Fruit fly (Drosophila melanogaster) whole organism, embryonic: ENCODE measurements around the gene Prosalpha6.

Experiments used
- Abd-B ChIP-seq: fragments of 200-800 bp; sonication (Bioruptor generic); optimal IDR thresholded peaks from 2 replicates; lab custom pipeline; 2018; ENCODE audit warnings: missing biosample characterization, mild to moderate bottlenecking, missing genetic modification characterization, moderate library complexity
- B-H2 ChIP-seq: fragments of 200-800 bp; sonication (Bioruptor generic); optimal IDR thresholded peaks from 2 replicates; lab custom pipeline; 2018; ENCODE audit warnings: missing biosample characterization, mild to moderate bottlenecking, missing genetic modification characterization
- CG10565 ChIP-seq: fragments of 200-800 bp; sonication (Bioruptor generic); optimal IDR thresholded peaks from 3 replicates; lab custom pipeline; 2016; ENCODE audit warnings: missing biosample characterization, mild to moderate bottlenecking, missing genetic modification characterization
- CG11456 ChIP-seq: fragments of 200-800 bp; sonication (Bioruptor generic); IDR thresholded peaks from 3 replicates; pipeline ENCODE4 v1.3.6; 2022; ENCODE audit warnings: missing biosample characterization, missing genetic modification characterization
- CG11723 ChIP-seq: fragments of 200-800 bp; sonication (Bioruptor generic); optimal IDR thresholded peaks from 2 replicates; lab custom pipeline; 2017; ENCODE audit warnings: missing biosample characterization, mild to moderate bottlenecking, missing genetic modification characterization
- CG12744 ChIP-seq: fragments of 200-800 bp; sonication (Bioruptor generic); optimal IDR thresholded peaks from 2 replicates; lab custom pipeline; 2016; ENCODE audit warnings: missing biosample characterization, missing genetic modification characterization
- CG13296 ChIP-seq: fragments of 200-800 bp; sonication (Bioruptor generic); optimal IDR thresholded peaks from 3 replicates; lab custom pipeline; 2018; ENCODE audit warnings: missing biosample characterization, mild to moderate bottlenecking, missing genetic modification characterization
- CG15601 ChIP-seq: fragments of 200-800 bp; sonication (Bioruptor generic); optimal IDR thresholded peaks from 3 replicates; lab custom pipeline; 2019; ENCODE audit warnings: missing biosample characterization, mild to moderate bottlenecking, missing genetic modification characterization, moderate library complexity
- CG1792 ChIP-seq: fragments of 200-800 bp; sonication (Bioruptor generic); optimal IDR thresholded peaks from 2 replicates; lab custom pipeline; 2016; ENCODE audit warnings: missing biosample characterization, missing genetic modification characterization
- CG18476 ChIP-seq: fragments of 200-800 bp; sonication (Bioruptor generic); optimal IDR thresholded peaks from 2 replicates; lab custom pipeline; 2016; ENCODE audit warnings: missing biosample characterization, mild to moderate bottlenecking, missing genetic modification characterization
- CG2712 ChIP-seq: fragments of 200-800 bp; optimal IDR thresholded peaks from 3 replicates; lab custom pipeline; 2019; ENCODE audit warnings: missing biosample characterization, mild to moderate bottlenecking, missing genetic modification characterization, moderate library complexity
- CG3065 ChIP-seq: fragments of 200-800 bp; sonication (Bioruptor generic); optimal IDR thresholded peaks from 2 replicates; lab custom pipeline; 2016; ENCODE audit warnings: missing biosample characterization, missing genetic modification characterization
- CG32767 ChIP-seq: fragments of 200-800 bp; sonication (Bioruptor generic); IDR thresholded peaks from 2 replicates; pipeline ENCODE4 v1.3.6; 2022; ENCODE audit warnings: missing biosample characterization, missing genetic modification characterization
- CG4328 ChIP-seq: fragments of 200-800 bp; sonication (Bioruptor generic); optimal IDR thresholded peaks from 3 replicates; lab custom pipeline; 2017; ENCODE audit warnings: missing biosample characterization, missing genetic modification reagents, missing genetic modification characterization
- CG6654 ChIP-seq: fragments of 200-800 bp; sonication (Bioruptor generic); optimal IDR thresholded peaks from 2 replicates; lab custom pipeline; 2017; ENCODE audit warnings: missing biosample characterization, mild to moderate bottlenecking, missing genetic modification characterization
- CG6683 ChIP-seq: fragments of 200-800 bp; sonication (Bioruptor generic); optimal IDR thresholded peaks from 2 replicates; lab custom pipeline; 2017; ENCODE audit warnings: missing biosample characterization, mild to moderate bottlenecking, missing genetic modification characterization, missing genetic modification reagents
- CG6791 ChIP-seq: fragments of 200-800 bp; sonication (Bioruptor generic); IDR thresholded peaks from 3 replicates; pipeline ENCODE4 v1.3.6; 2022; ENCODE audit warnings: missing biosample characterization, missing genetic modification characterization; ENCODE audit not compliant: partially characterized antibody
- CG8765 ChIP-seq: fragments of 200-800 bp; sonication (Bioruptor generic); IDR thresholded peaks from 2 replicates; pipeline ENCODE4 v1.3.6; 2022; ENCODE audit warnings: missing biosample characterization, missing genetic modification characterization
- CG9817 ChIP-seq: fragments of 200-800 bp; sonication (Bioruptor generic); optimal IDR thresholded peaks from 2 replicates; lab custom pipeline; 2018; ENCODE audit warnings: missing biosample characterization, mild to moderate bottlenecking, missing genetic modification characterization, moderate library complexity
- CHES-1-like ChIP-seq: fragments of 200-800 bp; sonication (Bioruptor generic); optimal IDR thresholded peaks from 2 replicates; lab custom pipeline; 2016; ENCODE audit warnings: missing biosample characterization, missing genetic modification characterization
- Doc2 ChIP-seq: fragments of 200-800 bp; sonication (Bioruptor generic); IDR thresholded peaks from 2 replicates; pipeline ENCODE4 v1.3.6; 2022; ENCODE audit warnings: missing biosample characterization, missing genetic modification characterization
- E2f2 ChIP-seq: fragments of 200-800 bp; sonication (Bioruptor generic); IDR thresholded peaks from 2 replicates; pipeline ENCODE4 v1.3.6; 2022; ENCODE audit warnings: missing biosample characterization, missing genetic modification characterization
- Ets97D ChIP-seq: fragments of 200-800 bp; sonication (Bioruptor generic); optimal IDR thresholded peaks from 3 replicates; lab custom pipeline; 2016; ENCODE audit warnings: missing biosample characterization, missing genetic modification characterization
- Fer2 ChIP-seq: fragments of 200-800 bp; sonication (Bioruptor generic); optimal IDR thresholded peaks from 2 replicates; lab custom pipeline; 2018; ENCODE audit warnings: missing biosample characterization, mild to moderate bottlenecking, missing genetic modification characterization, moderate library complexity
- Gsc ChIP-seq: fragments of 200-800 bp; sonication (Bioruptor generic); IDR thresholded peaks from 2 replicates; pipeline ENCODE4 v1.3.6; 2022; ENCODE audit warnings: missing biosample characterization, missing genetic modification characterization
- Hr51 ChIP-seq, 2 experiments: fragments of 200-800 bp; sonication (Bioruptor generic); optimal IDR thresholded peaks; 2 replicates in 1 of 2; 3 replicates in 1 of 2; lab custom pipeline; 2016 to 2018; ENCODE audit warnings: missing biosample characterization in 2 of 2, missing genetic modification characterization in 2 of 2, mild to moderate bottlenecking in 1 of 2, moderate library complexity in 1 of 2
- Hr78 ChIP-seq, 2 experiments: fragments of 200-800 bp in 1 of 2; fragments of >200 bp in 1 of 2; sonication (Bioruptor generic) in 1 of 2; optimal IDR thresholded peaks; 2 replicates each; lab custom pipeline; 2017 to 2019; ENCODE audit warnings: missing biosample characterization in 2 of 2, missing genetic modification characterization in 2 of 2, mild to moderate bottlenecking in 1 of 2, moderate library complexity in 1 of 2
- Lpt ChIP-seq: fragments of >200 bp; optimal IDR thresholded peaks from 2 replicates; lab custom pipeline; 2018; ENCODE audit warnings: missing biosample characterization, missing genetic modification characterization
- Sry-β ChIP-seq: fragments of 200-800 bp; sonication (Bioruptor generic); optimal IDR thresholded peaks from 2 replicates; lab custom pipeline; 2018; ENCODE audit warnings: missing biosample characterization, mild to moderate bottlenecking, missing genetic modification characterization, moderate library complexity
- TFAM ChIP-seq: fragments of 200-800 bp; sonication (Bioruptor generic); optimal IDR thresholded peaks from 2 replicates; lab custom pipeline; 2017; ENCODE audit warnings: missing biosample characterization, missing genetic modification characterization, inconsistent platforms
- Usf ChIP-seq: fragments of 200-800 bp; sonication (Bioruptor generic); optimal IDR thresholded peaks from 2 replicates; lab custom pipeline; 2017; ENCODE audit warnings: missing genotype, missing biosample characterization, missing genetic modification characterization
- ab ChIP-seq: fragments of 200-800 bp; sonication (Bioruptor generic); optimal IDR thresholded peaks from 2 replicates; lab custom pipeline; 2016; ENCODE audit warnings: missing biosample characterization, missing genetic modification characterization
- ash1 ChIP-seq: fragments of 200-800 bp; sonication (Bioruptor generic); optimal IDR thresholded peaks from 2 replicates; lab custom pipeline; 2018; ENCODE audit warnings: missing biosample characterization, mild to moderate bottlenecking, missing genetic modification characterization
- bigmax ChIP-seq: fragments of 200-800 bp; sonication (Bioruptor generic); optimal IDR thresholded peaks from 2 replicates; lab custom pipeline; 2018; ENCODE audit warnings: missing biosample characterization, mild to moderate bottlenecking, missing genetic modification characterization
- ems ChIP-seq: fragments of 200-800 bp; sonication (Bioruptor generic); optimal IDR thresholded peaks from 3 replicates; lab custom pipeline; 2016; ENCODE audit warnings: missing biosample characterization, missing genetic modification characterization
- en ChIP-seq: fragments of 200-800 bp; sonication (Bioruptor generic); optimal IDR thresholded peaks from 2 replicates; lab custom pipeline; 2016; ENCODE audit warnings: missing biosample characterization, missing genetic modification characterization
- ewg ChIP-seq: fragments of 200-800 bp; sonication (Bioruptor generic); optimal IDR thresholded peaks from 3 replicates; lab custom pipeline; 2017; ENCODE audit warnings: mild to moderate bottlenecking, missing biosample characterization, missing genetic modification reagents, missing genetic modification characterization
- grau ChIP-seq: fragments of 200-800 bp; optimal IDR thresholded peaks from 3 replicates; lab custom pipeline; 2019; ENCODE audit warnings: missing biosample characterization, mild to moderate bottlenecking, missing genetic modification characterization, moderate library complexity
- gt ChIP-seq: fragments of 200-800 bp; sonication (Bioruptor generic); IDR thresholded peaks from 2 replicates; pipeline ENCODE4 v1.3.6; 2022; ENCODE audit warnings: missing biosample characterization, missing genetic modification characterization
- hbn ChIP-seq: fragments of 200-800 bp; sonication (Bioruptor generic); IDR thresholded peaks from 2 replicates; pipeline ENCODE4 v1.3.6; 2022; ENCODE audit warnings: missing biosample characterization, missing genetic modification characterization; ENCODE audit not compliant: partially characterized antibody
- luna ChIP-seq: fragments of 200-800 bp; sonication (Bioruptor generic); optimal IDR thresholded peaks from 2 replicates; lab custom pipeline; 2016; ENCODE audit warnings: missing biosample characterization, missing genetic modification characterization
- mam ChIP-seq: fragments of 200-800 bp; sonication (Bioruptor generic); optimal IDR thresholded peaks from 3 replicates; lab custom pipeline; 2016; ENCODE audit warnings: missing biosample characterization, missing genetic modification characterization
- nerfin-1 ChIP-seq: fragments of 200-800 bp; sonication (Bioruptor generic); optimal IDR thresholded peaks from 3 replicates; lab custom pipeline; 2019; ENCODE audit warnings: missing biosample characterization, mild to moderate bottlenecking, missing genetic modification characterization, moderate library complexity
- pzg ChIP-seq: fragments of 200-800 bp; sonication (Bioruptor generic); optimal IDR thresholded peaks from 3 replicates; lab custom pipeline; 2018; ENCODE audit warnings: missing biosample characterization, mild to moderate bottlenecking, missing genetic modification characterization, moderate library complexity
- rib ChIP-seq: fragments of 200-800 bp; sonication (Bioruptor generic); IDR thresholded peaks from 2 replicates; pipeline ENCODE4 v1.3.6; 2022; ENCODE audit warnings: missing biosample characterization, missing genetic modification characterization
- sim ChIP-seq: fragments of 200-800 bp; sonication (Bioruptor generic); IDR thresholded peaks from 2 replicates; pipeline ENCODE4 v1.3.6; 2022; ENCODE audit warnings: missing biosample characterization, missing genetic modification characterization
- slbo ChIP-seq: fragments of 200-800 bp; sonication (Bioruptor generic); IDR thresholded peaks from 2 replicates; pipeline ENCODE4 v1.3.6; 2022; ENCODE audit warnings: missing biosample characterization, missing genetic modification characterization
- sna ChIP-seq: fragments of 200-800 bp; sonication (Bioruptor generic); IDR thresholded peaks from 2 replicates; pipeline ENCODE4 v1.3.6; 2022; ENCODE audit warnings: missing biosample characterization, missing genetic modification characterization; ENCODE audit not compliant: partially characterized antibody
- trem ChIP-seq: fragments of 200-800 bp; optimal IDR thresholded peaks from 3 replicates; lab custom pipeline; 2019; ENCODE audit warnings: missing biosample characterization, mild to moderate bottlenecking, missing genetic modification characterization, moderate library complexity
- trh ChIP-seq: fragments of 200-800 bp; sonication (Bioruptor generic); optimal IDR thresholded peaks from 2 replicates; lab custom pipeline; 2016; ENCODE audit warnings: missing biosample characterization, missing genetic modification characterization
- vnd ChIP-seq: fragments of 200-800 bp; sonication (Bioruptor generic); IDR thresholded peaks from 3 replicates; pipeline ENCODE4 v1.3.6; 2022; ENCODE audit warnings: missing biosample characterization, missing genetic modification characterization; ENCODE audit not compliant: partially characterized antibody
- yki ChIP-seq: fragments of >200 bp; optimal IDR thresholded peaks from 3 replicates; lab custom pipeline; 2018

The Prosalpha6 gene

DNA sequence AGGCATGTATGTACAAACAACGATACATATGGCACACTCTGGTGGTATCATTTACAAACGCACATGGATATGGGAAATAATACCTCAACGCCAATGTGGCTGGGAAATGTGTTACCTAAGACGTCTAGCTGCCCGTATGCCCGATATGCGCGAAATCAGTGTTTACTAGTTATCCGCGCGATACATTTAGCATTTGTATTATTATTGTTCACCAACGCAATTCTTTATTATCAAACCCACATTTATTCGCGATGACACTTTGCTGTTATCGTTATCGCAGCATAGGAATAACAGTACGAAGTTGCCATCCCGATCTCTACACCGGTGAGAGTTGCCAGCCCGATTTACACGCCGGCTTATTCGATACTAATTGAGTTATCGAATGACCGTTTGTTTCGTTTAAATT is 25.6 kb downstream of the Prosalpha6 start, which contains the start of gene chico (continued):
- TF ChIP-seq CG2712 (tag; lab: Kevin White, UChicago) (peak; percentile 33), CG12744 (no peak), CG6791 (GFP tag; lab: Robert Waterston, UW) (peak; percentile 89), TFAM (no peak), pzg (GFP tag; lab: Kevin White, UChicago) (peak; percentile 97), CG6683 (GFP tag; lab: Kevin White, UChicago) (no peak), CG6654 (GFP tag; lab: Kevin White, UChicago) (no peak), CG32767 (GFP tag; lab: Robert Waterston, UW) (peak; percentile 71; the same call in 1 of the 2 replicates), CG18476 (no peak), luna (GFP tag; lab: Kevin White, UChicago) (no peak), mam (GFP tag; lab: Kevin White, UChicago) (no peak), Hr51 (GFP tag; optimal IDR thresholded peaks at IDR 0.05; lab: Kevin White, UChicago) (no peak), CG4328 (GFP tag; lab: Kevin White, UChicago) (no peak), vnd (GFP tag; lab: Robert Waterston, UW) (no peak), Doc2 (GFP tag; lab: Robert Waterston, UW) (no peak), ems (GFP tag; lab: Kevin White, UChicago) (no peak), B-H2 (GFP tag; lab: Kevin White, UChicago) (no peak), Sry-β (no peak), Abd-B (no peak), grau (no peak), Lpt (no peak), gt (no peak), yki (lab: Kevin White, UChicago) (no peak), CG8765 (no peak), Gsc (GFP tag; lab: Robert Waterston, UW) (no peak), sim (no peak), Hr78 (GFP tag; optimal IDR thresholded peaks at IDR 0.05; lab: Kevin White, UChicago) (no peak), CG15601 (tag; lab: Kevin White, UChicago) (no peak), ash1 (GFP tag; lab: Kevin White, UChicago) (no peak), bigmax (GFP tag; lab: Kevin White, UChicago) (peak; percentile 13), Usf (no peak), CG9817 (tag; lab: Kevin White, UChicago) (no peak), CG10565 (GFP tag; lab: Kevin White, UChicago) (no peak), slbo (GFP tag; lab: Robert Waterston, UW) (no peak), ewg (GFP tag; lab: Kevin White, UChicago) (no peak), trh (GFP tag; lab: Kevin White, UChicago) (no peak), Ets97D (GFP tag; lab: Kevin White, UChicago) (peak; percentile 83), CG3065 (GFP tag; lab: Kevin White, UChicago) (no peak), E2f2 (peak; percentile 74), CG1792 (GFP tag; lab: Kevin White, UChicago) (no peak), CG11723 (no peak), nerfin-1 (tag; lab: Kevin White, UChicago) (peak; percentile 93), CHES-1-like (GFP tag; lab: Kevin White, UChicago) (peak; percentile 18), ab (GFP tag; lab: Kevin White, UChicago) (no peak), en (no peak), trem (tag; lab: Kevin White, UChicago) (peak; percentile 80), rib (GFP tag; lab: Robert Waterston, UW) (no peak), Fer2 (tag; lab: Kevin White, UChicago) (no peak), sna (GFP tag; lab: Robert Waterston, UW) (no peak; the same call in 1 of the 2 replicates), CG11456 (GFP tag; lab: Robert Waterston, UW) (no peak), CG13296 (GFP tag; lab: Kevin White, UChicago) (no peak), hbn (peak; percentile 52)
